Worm (Caenorhabditis elegans) whole organism, mixed stage, embryonic: ENCODE results near the gene F54G2.1.

Source experiments
- M03D4.4 ChIP-seq: sonication (generic microtip); optimal IDR thresholded peaks from 2 replicates; lab custom pipeline; 2017; ENCODE audit warnings: mild to moderate bottlenecking, missing genetic modification characterization, missing compliant biosample characterization
- blmp-1 ChIP-seq: fragments of 150-350 bp; optimal IDR thresholded peaks from 2 replicates; lab custom pipeline; 2014; ENCODE audit warnings: missing biosample characterization, missing genetic modification characterization
- ceh-39 ChIP-seq: fragments of 150-350 bp; optimal IDR thresholded peaks from 2 replicates; lab custom pipeline; 2014; ENCODE audit warnings: missing biosample characterization, missing genetic modification characterization
- ceh-43 ChIP-seq: fragments of 200-800 bp; sonication (Bioruptor generic); optimal IDR thresholded peaks from 2 replicates; lab custom pipeline; 2018; ENCODE audit warnings: mild to moderate bottlenecking, missing genetic modification characterization, moderate library complexity, missing compliant biosample characterization
- ceh-83 ChIP-seq: fragments of 200-800 bp; sonication (Bioruptor generic); optimal IDR thresholded peaks from 2 replicates; lab custom pipeline; 2018; ENCODE audit warnings: mild to moderate bottlenecking, missing genetic modification characterization, missing compliant biosample characterization
- ces-1 ChIP-seq: fragments of 150-350 bp; optimal IDR thresholded peaks from 2 replicates; lab custom pipeline; 2014; ENCODE audit warnings: missing biosample characterization, missing genetic modification reagents, missing genetic modification characterization
- cnd-1 ChIP-seq: fragments of 200-800 bp; sonication (Bioruptor generic); optimal IDR thresholded peaks from 2 replicates; lab custom pipeline; 2018; ENCODE audit warnings: mild to moderate bottlenecking, missing genetic modification characterization, missing compliant biosample characterization
- drap-1 ChIP-seq: fragments of 200-800 bp; sonication (Bioruptor generic); optimal IDR thresholded peaks from 3 replicates; lab custom pipeline; 2018; ENCODE audit warnings: mild to moderate bottlenecking, missing genetic modification characterization, missing compliant biosample characterization
- elt-1 ChIP-seq: sonication (generic microtip); optimal IDR thresholded peaks from 2 replicates; lab custom pipeline; 2017; ENCODE audit warnings: missing genetic modification characterization, mild to moderate bottlenecking, missing compliant biosample characterization, antibody characterized with exemption, moderate library complexity, borderline replicate concordance; ENCODE audit not compliant: insufficient read depth
- elt-3 ChIP-seq: fragments of 150-350 bp; optimal IDR thresholded peaks from 2 replicates; lab custom pipeline; 2014; ENCODE audit warnings: missing biosample characterization, missing genetic modification characterization
- flh-1 ChIP-seq: fragments of 200-800 bp; sonication (Bioruptor generic); optimal IDR thresholded peaks from 2 replicates; lab custom pipeline; 2018; ENCODE audit warnings: mild to moderate bottlenecking, missing genetic modification characterization, moderate library complexity, missing compliant biosample characterization
- hlh-1 ChIP-seq: fragments of 150-350 bp; optimal IDR thresholded peaks from 2 replicates; lab custom pipeline; 2014; ENCODE audit warnings: missing biosample characterization, missing genetic modification reagents, missing genetic modification characterization
- lin-13 ChIP-seq: fragments of 150-350 bp; optimal IDR thresholded peaks from 2 replicates; lab custom pipeline; 2014; ENCODE audit warnings: missing biosample characterization, missing genetic modification characterization
- lin-32 ChIP-seq: fragments of 200-800 bp; sonication (Bioruptor generic); optimal IDR thresholded peaks from 2 replicates; lab custom pipeline; 2018; ENCODE audit warnings: mild to moderate bottlenecking, missing genetic modification characterization, missing compliant biosample characterization
- lsy-2 ChIP-seq: fragments of 150-350 bp; optimal IDR thresholded peaks from 2 replicates; lab custom pipeline; 2014; ENCODE audit warnings: missing biosample characterization, missing genetic modification characterization
- mab-5 ChIP-seq: fragments of 150-350 bp; optimal IDR thresholded peaks from 2 replicates; lab custom pipeline; 2014; ENCODE audit warnings: missing biosample characterization, missing genetic modification characterization
- mls-2 ChIP-seq: sonication (generic microtip); optimal IDR thresholded peaks from 2 replicates; lab custom pipeline; 2016; ENCODE audit warnings: mild to moderate bottlenecking, missing genetic modification characterization, moderate library complexity, missing compliant biosample characterization
- nhr-2 ChIP-seq: fragments of 150-350 bp; optimal IDR thresholded peaks from 2 replicates; lab custom pipeline; 2014; ENCODE audit warnings: missing biosample characterization, missing genetic modification characterization
- nhr-237 ChIP-seq: fragments of 150-350 bp; optimal IDR thresholded peaks from 2 replicates; lab custom pipeline; 2014; ENCODE audit warnings: missing biosample characterization, missing genetic modification characterization
- nhr-76 ChIP-seq: sonication (generic microtip); optimal IDR thresholded peaks from 2 replicates; lab custom pipeline; 2017; ENCODE audit warnings: missing biosample characterization, missing genetic modification characterization
- pha-4 ChIP-seq: fragments of 150-350 bp; optimal IDR thresholded peaks from 2 replicates; lab custom pipeline; 2018; ENCODE audit warnings: missing biosample characterization, missing genetic modification reagents, missing genetic modification characterization
- sem-2 ChIP-seq: fragments of 200-800 bp; sonication (Bioruptor generic); optimal IDR thresholded peaks from 2 replicates; lab custom pipeline; 2018; ENCODE audit warnings: mild to moderate bottlenecking, missing genetic modification characterization, missing compliant biosample characterization
- sptf-1 ChIP-seq: sonication (generic microtip); optimal IDR thresholded peaks from 2 replicates; lab custom pipeline; 2017; ENCODE audit warnings: mild to moderate bottlenecking, missing genetic modification characterization, moderate library complexity, missing compliant biosample characterization
- unc-120 ChIP-seq: sonication (generic microtip); optimal IDR thresholded peaks from 2 replicates; lab custom pipeline; 2017; ENCODE audit warnings: missing genetic modification characterization, missing compliant biosample characterization; ENCODE audit not compliant: poor library complexity, severe bottlenecking
- unc-39 ChIP-seq: fragments of 150-350 bp; optimal IDR thresholded peaks from 2 replicates; lab custom pipeline; 2014; ENCODE audit warnings: missing biosample characterization, missing genetic modification characterization
- unc-62 ChIP-seq: fragments of 150-350 bp; optimal IDR thresholded peaks from 2 replicates; lab custom pipeline; 2014; ENCODE audit warnings: missing biosample characterization, missing genetic modification reagents, missing genetic modification characterization
- zip-8 ChIP-seq: fragments of 150-350 bp; optimal IDR thresholded peaks from 2 replicates; lab custom pipeline; 2014; ENCODE audit warnings: missing biosample characterization, missing genetic modification characterization
- ztf-11 ChIP-seq: fragments of 150-350 bp; optimal IDR thresholded peaks from 2 replicates; lab custom pipeline; 2014; ENCODE audit warnings: missing biosample characterization, missing genetic modification characterization

The F54G2.1 gene

ce11 chrX:2700649-2701048 is 36.5 kb upstream of the F54G2.1 start:
- TF ChIP-seq pha-4 (tag; lab: Kevin White, UChicago), result peak; percentile 76
- peak; percentile 50 for TF ChIP-seq nhr-2
- no peak for TF ChIP-seq drap-1 (GFP tag; lab: Kevin White, UChicago)
- no peak for TF ChIP-seq zip-8 (tag; lab: Kevin White, UChicago)
- peak; percentile 10 for TF ChIP-seq M03D4.4 (tag; lab: Kevin White, UChicago)
- TF ChIP-seq ztf-11, result peak; percentile 12
- TF ChIP-seq mls-2, result peak; percentile 42
- TF ChIP-seq sptf-1 (tag; lab: Kevin White, UChicago), result peak; percentile 44

ce11 chrX:2698197-2698800 is 34.1 kb upstream of the F54G2.1 start:
- TF ChIP-seq ceh-43 (GFP tag; lab: Kevin White, UChicago), result no peak
- no peak for TF ChIP-seq ceh-83 (GFP tag; lab: Kevin White, UChicago)
- TF ChIP-seq ces-1 (GFP tag; lab: Kevin White, UChicago), result no peak

- TF ChIP-seq ceh-83 (GFP tag; lab: Kevin White, UChicago) (peak; percentile 16), unc-120 (tag; lab: Kevin White, UChicago) (no peak), nhr-237 (tag; lab: Kevin White, UChicago) (no peak)
- TF ChIP-seq, all 35 proteins: peak for 1
These were observed 33.5 kb upstream of the F54G2.1 start for ce11 chrX:2697645-2698044.

DNA sequence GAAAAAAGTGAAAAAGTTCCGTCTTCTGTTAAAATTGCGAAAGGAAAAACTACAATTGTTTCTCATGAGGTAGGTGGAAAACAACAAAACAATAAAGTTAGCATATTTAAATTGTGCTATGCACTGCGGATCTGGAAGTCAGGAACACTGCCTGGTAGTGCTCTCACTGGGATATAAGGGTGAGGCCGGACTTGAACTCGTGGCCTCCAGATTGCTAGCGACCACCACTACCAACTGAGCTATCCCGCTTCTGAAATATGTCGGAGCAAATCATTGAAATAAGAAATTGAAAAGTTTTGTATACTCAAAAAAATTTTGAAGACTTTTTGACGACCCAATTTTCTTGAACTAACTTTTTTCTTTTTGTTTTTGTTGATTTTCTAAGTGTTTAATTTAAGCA is 32.4 kb upstream of the F54G2.1 start:
- TF ChIP-seq flh-1 (no peak), nhr-76 (no peak)
- TF ChIP-seq, all 35 proteins: peak for 0

DNA sequence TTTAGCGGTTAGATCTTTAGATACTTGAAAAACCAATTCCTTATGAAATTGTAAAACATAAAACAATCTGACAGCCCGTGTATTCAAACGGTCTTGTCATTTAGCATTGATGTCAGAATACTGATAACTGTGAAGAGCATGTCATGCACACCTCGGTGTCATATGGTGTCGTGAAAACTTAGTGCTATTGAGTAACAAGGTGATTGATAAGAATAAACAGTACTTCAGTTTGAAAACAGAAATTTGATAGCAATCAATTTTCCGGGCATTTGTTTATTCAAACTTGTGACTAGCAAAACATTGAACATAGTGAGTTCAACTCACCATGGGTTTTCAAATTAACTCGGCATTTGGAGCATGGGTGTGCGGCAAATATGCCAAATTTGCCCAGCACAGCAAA is 31.1 kb upstream of the F54G2.1 start:
- no peak for TF ChIP-seq unc-39 (tag; lab: Kevin White, UChicago)
- TF ChIP-seq nhr-2, result no peak
- no peak for TF ChIP-seq lin-32
- no peak for TF ChIP-seq hlh-1 (tag; lab: Kevin White, UChicago)
- TF ChIP-seq sem-2 (GFP tag; lab: Kevin White, UChicago), result no peak
- no peak for TF ChIP-seq unc-62 (GFP tag; lab: Kevin White, UChicago)
- TF ChIP-seq blmp-1 (tag; lab: Kevin White, UChicago), result no peak
- no peak for TF ChIP-seq elt-3 (tag; lab: Kevin White, UChicago)
- no peak for TF ChIP-seq drap-1 (GFP tag; lab: Kevin White, UChicago)
- TF ChIP-seq mls-2, result no peak
- TF ChIP-seq mab-5 (tag; lab: Kevin White, UChicago), result no peak
- no peak for TF ChIP-seq cnd-1
- no peak for TF ChIP-seq ceh-39 (tag; lab: Kevin White, UChicago)
- TF ChIP-seq, all 35 proteins: peak for 0

DNA sequence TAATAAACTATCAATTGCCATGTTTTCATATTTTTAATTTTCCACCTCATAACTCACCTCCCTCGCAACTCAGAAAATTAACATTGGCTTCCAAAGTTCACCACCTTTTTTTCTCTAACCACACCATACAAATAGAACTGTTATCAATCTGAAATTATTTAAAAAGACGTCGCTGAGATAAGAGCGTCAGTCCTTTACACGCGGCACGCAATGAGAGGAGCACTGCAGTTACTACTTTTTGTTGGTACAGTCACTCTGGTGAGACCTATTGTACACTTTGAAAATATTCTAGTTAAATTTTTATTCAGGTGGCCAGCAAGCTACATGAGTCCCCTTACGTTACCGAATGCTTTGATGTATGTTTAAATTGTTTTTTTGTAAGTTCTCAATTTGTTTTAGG is 30.6 kb upstream of the F54G2.1 start, which contains the start of gene T02C5.1:
TSS of gene T02C5.1 (plus strand) at position 199 of the 400 bp plus-strand sequence.
- TF ChIP-seq zip-8 (tag; lab: Kevin White, UChicago) (no peak), flh-1 (no peak), sptf-1 (tag; lab: Kevin White, UChicago) (no peak), nhr-2 (no peak), lin-13 (no peak), unc-120 (tag; lab: Kevin White, UChicago) (no peak), nhr-237 (tag; lab: Kevin White, UChicago) (no peak), lsy-2 (tag; lab: Kevin White, UChicago) (no peak), elt-1 (tag; lab: Kevin White, UChicago) (no peak), ztf-11 (no peak), unc-39 (tag; lab: Kevin White, UChicago) (no peak), cnd-1 (no peak), mls-2 (no peak), elt-3 (tag; lab: Kevin White, UChicago) (no peak), ceh-83 (GFP tag; lab: Kevin White, UChicago) (no peak), blmp-1 (tag; lab: Kevin White, UChicago) (no peak)
